Worm (Caenorhabditis elegans) whole organism, mixed stage, embryonic: ENCODE measurements around the gene ugt-16.

Experiments used
- ces-1 ChIP-seq: fragments of 150-350 bp; optimal IDR thresholded peaks from 2 replicates; lab custom pipeline; 2014; ENCODE audit warnings: missing biosample characterization, missing genetic modification reagents, missing genetic modification characterization
- lin-32 ChIP-seq: fragments of 200-800 bp; sonication (Bioruptor generic); optimal IDR thresholded peaks from 2 replicates; lab custom pipeline; 2018; ENCODE audit warnings: mild to moderate bottlenecking, missing genetic modification characterization, missing compliant biosample characterization
- mep-1 ChIP-seq: fragments of 150-350 bp; optimal IDR thresholded peaks from 2 replicates; lab custom pipeline; 2017; ENCODE audit warnings: missing biosample characterization, missing genetic modification reagents, missing genetic modification characterization, inconsistent platforms
- nhr-237 ChIP-seq: fragments of 150-350 bp; optimal IDR thresholded peaks from 2 replicates; lab custom pipeline; 2014; ENCODE audit warnings: missing biosample characterization, missing genetic modification characterization
- unc-39 ChIP-seq: fragments of 150-350 bp; optimal IDR thresholded peaks from 2 replicates; lab custom pipeline; 2014; ENCODE audit warnings: missing biosample characterization, missing genetic modification characterization

DNA sequence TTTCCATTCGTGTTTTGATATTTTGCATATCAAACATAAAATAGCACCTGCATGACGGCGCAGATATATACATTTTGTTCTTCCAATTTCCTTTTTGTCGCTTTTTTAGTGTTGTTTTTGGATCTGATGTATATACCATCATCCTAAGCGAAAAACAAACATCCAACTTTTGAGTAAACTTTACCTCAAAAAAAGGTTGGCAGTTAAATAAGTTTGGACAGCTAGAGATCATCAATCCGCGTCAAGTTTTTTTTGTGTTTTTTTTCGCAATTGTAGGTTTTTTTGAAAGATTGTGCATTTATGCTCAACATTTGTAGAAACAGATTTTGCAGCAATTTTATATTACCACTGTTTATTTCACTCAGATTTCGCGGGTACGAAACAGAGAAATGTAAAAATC, 46.9 kb downstream of the ugt-16 start, which contains the start of gene bus-19:
- no peak for TF ChIP-seq nhr-237 (tag; lab: Kevin White, UChicago)
- TF ChIP-seq ces-1: no peak
- TF ChIP-seq unc-39: no peak
- TF ChIP-seq lin-32 (GFP tag; lab: Kevin White, UChicago): no peak
- TF ChIP-seq mep-1 (tag; lab: Kevin White, UChicago): no peak
